1 fruit fly cellular context compared by ENCODE assay signal in the genomic region with DNA sequence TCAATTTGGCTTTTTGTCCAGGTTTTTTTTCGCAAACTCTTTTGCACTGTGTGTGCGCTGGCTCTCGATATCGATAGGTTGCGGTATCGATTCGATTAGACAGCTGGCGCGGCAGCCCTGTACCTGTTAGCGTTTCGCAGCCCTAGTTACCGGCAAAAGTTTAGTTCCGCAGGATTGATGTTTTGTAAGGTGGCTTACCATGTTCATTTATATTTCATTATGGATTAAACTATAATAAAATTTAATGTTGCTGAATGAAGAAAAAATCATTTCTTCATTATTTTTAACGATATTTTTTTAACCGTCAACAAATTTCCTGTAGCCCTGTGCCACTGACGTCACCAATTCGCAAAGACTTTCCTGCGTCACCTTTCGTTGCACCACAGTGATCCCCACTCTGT.
A peak's percentile ranks its signal among the peaks of the same experiment; 100 is the strongest.
TF ChIP-seq lines count a peak whose summit lies in the region.

A gene (minus strand): TSS at position 84 of the 401 bp plus-strand sequence.

TF ChIP-seq in whole organism, embryonic, 481 proteins besides CTCF, POLR2A, EP300 and RAD21 (continued from another document and continues in another):
- peak; percentile 52; the same call in 2 of the 3 replicates for TF ChIP-seq vnd (GFP tag; IDR thresholded peaks at IDR 0.05; lab: Robert Waterston, UW; ENCODE audit: partially characterized antibody)
- no peak for TF ChIP-seq cg (GFP tag; optimal IDR thresholded peaks at IDR 0.05; lab: Kevin White, UChicago)
- TF ChIP-seq gce (GFP tag; IDR thresholded peaks at IDR 0.05; lab: Robert Waterston, UW): peak; percentile 97
- peak; percentile 99 for TF ChIP-seq dysf (GFP tag; IDR thresholded peaks at IDR 0.05; lab: Robert Waterston, UW)
- peak; percentile 88 for TF ChIP-seq Nf-YC (tag; optimal IDR thresholded peaks at IDR 0.05; lab: Kevin White, UChicago)
- TF ChIP-seq Six4 (GFP tag; optimal IDR thresholded peaks at IDR 0.05; lab: Kevin White, UChicago): peak; percentile 98
- no peak for TF ChIP-seq D (optimal IDR thresholded peaks at IDR 0.05; lab: Kevin White, UChicago)
- TF ChIP-seq D (GFP tag; optimal IDR thresholded peaks at IDR 0.05; lab: Kevin White, UChicago): peak; percentile 99
- peak; percentile 99 for TF ChIP-seq CG8765 (GFP tag; IDR thresholded peaks at IDR 0.05; lab: Robert Waterston, UW)
- TF ChIP-seq CG5180 (GFP tag; optimal IDR thresholded peaks at IDR 0.05; lab: Kevin White, UChicago): peak; percentile 89
- TF ChIP-seq bcd (GFP tag; optimal IDR thresholded peaks at IDR 0.05; lab: Kevin White, UChicago): peak; percentile 99
- TF ChIP-seq peb (GFP tag; IDR thresholded peaks at IDR 0.05; lab: Robert Waterston, UW): peak; percentile 98
- peak; percentile 98 for TF ChIP-seq chm (GFP tag; IDR thresholded peaks at IDR 0.05; lab: Robert Waterston, UW)
- peak; percentile 92 for TF ChIP-seq disco-r (GFP tag; optimal IDR thresholded peaks at IDR 0.05; lab: Kevin White, UChicago)
- peak; percentile 99 for TF ChIP-seq CG10979 (tag; optimal IDR thresholded peaks at IDR 0.05; lab: Kevin White, UChicago)
- peak; percentile 98 for TF ChIP-seq CG13424 (tag; optimal IDR thresholded peaks at IDR 0.05; lab: Kevin White, UChicago)
- peak; percentile 96 for TF ChIP-seq sqz (GFP tag; optimal IDR thresholded peaks at IDR 0.05; lab: Kevin White, UChicago)
- peak; percentile 99 for TF ChIP-seq fd96Cb (tag; optimal IDR thresholded peaks at IDR 0.05; lab: Kevin White, UChicago)
- TF ChIP-seq wdn (GFP tag; IDR thresholded peaks at IDR 0.05; lab: Robert Waterston, UW): peak; percentile 99
- TF ChIP-seq salm (tag; optimal IDR thresholded peaks at IDR 0.05; lab: Kevin White, UChicago): peak; percentile 93
- TF ChIP-seq kay (GFP tag; optimal IDR thresholded peaks at IDR 0.05; lab: Kevin White, UChicago): peak; percentile 98
- peak; percentile 99 for TF ChIP-seq CG11093 (GFP tag; IDR thresholded peaks at IDR 0.05; lab: Robert Waterston, UW)
- TF ChIP-seq ttk (GFP tag; IDR thresholded peaks at IDR 0.05; lab: Robert Waterston, UW): peak; percentile 98
- TF ChIP-seq nmo (GFP tag; optimal IDR thresholded peaks at IDR 0.05; lab: Kevin White, UChicago): peak; percentile 100
- peak; percentile 88 for TF ChIP-seq wek (GFP tag; optimal IDR thresholded peaks at IDR 0.05; lab: Kevin White, UChicago)
- TF ChIP-seq unpg (GFP tag; optimal IDR thresholded peaks at IDR 0.05; lab: Kevin White, UChicago): peak; percentile 99
- TF ChIP-seq Lim3 (GFP tag; IDR thresholded peaks at IDR 0.05; lab: Robert Waterston, UW): peak; percentile 96
- no peak for TF ChIP-seq sd (tag; optimal IDR thresholded peaks at IDR 0.05; lab: Kevin White, UChicago)
- peak; percentile 94 for TF ChIP-seq CG7987 (GFP tag; optimal IDR thresholded peaks at IDR 0.05; lab: Kevin White, UChicago)
- peak; percentile 98 for TF ChIP-seq CG7271 (tag; optimal IDR thresholded peaks at IDR 0.05; lab: Kevin White, UChicago)
- TF ChIP-seq CG9932 (GFP tag; IDR thresholded peaks at IDR 0.05; lab: Robert Waterston, UW): peak; percentile 99
- TF ChIP-seq CG31224 (GFP tag; IDR thresholded peaks at IDR 0.05; lab: Robert Waterston, UW): peak; percentile 97
- TF ChIP-seq CG34376 (GFP tag; optimal IDR thresholded peaks at IDR 0.05; lab: Kevin White, UChicago): peak; percentile 98
- TF ChIP-seq row (GFP tag; IDR thresholded peaks at IDR 0.05; lab: Robert Waterston, UW): peak; percentile 99
- TF ChIP-seq Mrtf (GFP tag; IDR thresholded peaks at IDR 0.05; lab: Robert Waterston, UW): peak; percentile 99
- TF ChIP-seq wor (GFP tag; IDR thresholded peaks at IDR 0.05; lab: Robert Waterston, UW): peak; percentile 98
- peak; percentile 74 for TF ChIP-seq HLH4C (GFP tag; IDR thresholded peaks at IDR 0.05; lab: Robert Waterston, UW; ENCODE audit: partially characterized antibody)
- peak; percentile 99 for TF ChIP-seq CG10209 (GFP tag; optimal IDR thresholded peaks at IDR 0.05; lab: Kevin White, UChicago)
- TF ChIP-seq CG34224 (GFP tag; IDR thresholded peaks at IDR 0.05; lab: Robert Waterston, UW; ENCODE audit: partially characterized antibody): peak; percentile 65
- peak; percentile 92 for TF ChIP-seq CG10274 (GFP tag; optimal IDR thresholded peaks at IDR 0.05; lab: Kevin White, UChicago)
- peak; percentile 99 for TF ChIP-seq CG14441 (GFP tag; IDR thresholded peaks at IDR 0.05; lab: Robert Waterston, UW)
- peak; percentile 98 for TF ChIP-seq YL-1 (GFP tag; optimal IDR thresholded peaks at IDR 0.05; lab: Kevin White, UChicago)
- peak in 1 of 3 experiments; percentile 93 for TF ChIP-seq Stat92E (GFP tag; optimal IDR thresholded peaks at IDR 0.05; lab: Kevin White, UChicago)
- peak; percentile 98 for TF ChIP-seq gt (GFP tag; IDR thresholded peaks at IDR 0.05; lab: Robert Waterston, UW)
- TF ChIP-seq kni (GFP tag; optimal IDR thresholded peaks at IDR 0.05; lab: Kevin White, UChicago): no peak
- TF ChIP-seq zen (tag; optimal IDR thresholded peaks at IDR 0.05; lab: Kevin White, UChicago): peak; percentile 99
- peak; percentile 98 for TF ChIP-seq sim (GFP tag; IDR thresholded peaks at IDR 0.05; lab: Robert Waterston, UW)
- TF ChIP-seq CG6175 (GFP tag; IDR thresholded peaks at IDR 0.05; lab: Robert Waterston, UW): peak; percentile 97
- TF ChIP-seq Eip74EF (GFP tag; optimal IDR thresholded peaks at IDR 0.05; lab: Kevin White, UChicago): peak in 1 of 2 experiments; percentile 95
- TF ChIP-seq Med (GFP tag; lab: Kevin White, UChicago): peak; percentile 100
- TF ChIP-seq trh (GFP tag; optimal IDR thresholded peaks at IDR 0.05; lab: Kevin White, UChicago): peak; percentile 98
- no peak for TF ChIP-seq tna (GFP tag; IDR thresholded peaks at IDR 0.05; lab: Robert Waterston, UW; ENCODE audit: partially characterized antibody)
- peak; percentile 98 for TF ChIP-seq CG17359 (tag; optimal IDR thresholded peaks at IDR 0.05; lab: Kevin White, UChicago)
- no peak for TF ChIP-seq nau (GFP tag; optimal IDR thresholded peaks at IDR 0.05; lab: Kevin White, UChicago)
- TF ChIP-seq ac (GFP tag; optimal IDR thresholded peaks at IDR 0.05; lab: Kevin White, UChicago): peak; percentile 94
- peak; percentile 97 for TF ChIP-seq CG16863 (GFP tag; optimal IDR thresholded peaks at IDR 0.05; lab: Kevin White, UChicago)
- TF ChIP-seq br (optimal IDR thresholded peaks at IDR 0.05; lab: Kevin White, UChicago): no peak
- no peak for TF ChIP-seq fru (optimal IDR thresholded peaks at IDR 0.05; lab: Kevin White, UChicago)
- TF ChIP-seq Dip2 (GFP tag; IDR thresholded peaks at IDR 0.05; lab: Robert Waterston, UW): peak; percentile 76
- peak; percentile 97 for TF ChIP-seq tap (tag; optimal IDR thresholded peaks at IDR 0.05; lab: Kevin White, UChicago)
- peak; percentile 98 for TF ChIP-seq dan (GFP tag; IDR thresholded peaks at IDR 0.05; lab: Robert Waterston, UW)
- peak; percentile 97 for TF ChIP-seq tup (GFP tag; optimal IDR thresholded peaks at IDR 0.05; lab: Kevin White, UChicago)
- TF ChIP-seq Sin3A (optimal IDR thresholded peaks at IDR 0.05; lab: Kevin White, UChicago): peak; percentile 96
- peak; percentile 83 for TF ChIP-seq CG3995 (GFP tag; optimal IDR thresholded peaks at IDR 0.05; lab: Kevin White, UChicago)
- peak; percentile 97 for TF ChIP-seq toy (GFP tag; IDR thresholded peaks at IDR 0.05; lab: Robert Waterston, UW)
- TF ChIP-seq zfh1 (GFP tag; IDR thresholded peaks at IDR 0.05; lab: Robert Waterston, UW): peak; percentile 99
- peak; percentile 98 for TF ChIP-seq zfh2 (GFP tag; optimal IDR thresholded peaks at IDR 0.05; lab: Kevin White, UChicago)
- TF ChIP-seq CG30403 (GFP tag; optimal IDR thresholded peaks at IDR 0.05; lab: Kevin White, UChicago): peak; percentile 99
- peak; percentile 68; the same call in 2 of the 3 replicates for TF ChIP-seq hb (GFP tag; IDR thresholded peaks at IDR 0.05; lab: Robert Waterston, UW; ENCODE audit: partially characterized antibody)
- peak; percentile 97 for TF ChIP-seq Dek (tag; optimal IDR thresholded peaks at IDR 0.05; lab: Kevin White, UChicago)
- TF ChIP-seq unc-4 (GFP tag; IDR thresholded peaks at IDR 0.05; lab: Robert Waterston, UW; ENCODE audit: partially characterized antibody): peak; percentile 69
- peak; percentile 99 for TF ChIP-seq az2 (GFP tag; optimal IDR thresholded peaks at IDR 0.05; lab: Kevin White, UChicago)
- TF ChIP-seq Usf (GFP tag; optimal IDR thresholded peaks at IDR 0.05; lab: Kevin White, UChicago): peak; percentile 98
- TF ChIP-seq ATbp (GFP tag; optimal IDR thresholded peaks at IDR 0.05; lab: Kevin White, UChicago): peak; percentile 96
- TF ChIP-seq sob (GFP tag; IDR thresholded peaks at IDR 0.05; lab: Robert Waterston, UW): peak; percentile 99
- TF ChIP-seq Kr (GFP tag; optimal IDR thresholded peaks at IDR 0.05; lab: Kevin White, UChicago): peak; percentile 63
- peak; percentile 99 for TF ChIP-seq CG7839 (tag; optimal IDR thresholded peaks at IDR 0.05; lab: Kevin White, UChicago)
- peak; percentile 99 for TF ChIP-seq stc (GFP tag; IDR thresholded peaks at IDR 0.05; lab: Robert Waterston, UW)
- TF ChIP-seq CG12769 (tag; optimal IDR thresholded peaks at IDR 0.05; lab: Kevin White, UChicago): peak; percentile 99
- TF ChIP-seq Adf1 (GFP tag; IDR thresholded peaks at IDR 0.05; lab: Robert Waterston, UW): peak; percentile 86
- peak; percentile 95 for TF ChIP-seq gcm2 (GFP tag; optimal IDR thresholded peaks at IDR 0.05; lab: Kevin White, UChicago)
- TF ChIP-seq NfI (GFP tag; optimal IDR thresholded peaks at IDR 0.05; lab: Kevin White, UChicago): peak; percentile 98
- TF ChIP-seq BtbVII (GFP tag; optimal IDR thresholded peaks at IDR 0.05; lab: Kevin White, UChicago): peak; percentile 97
- TF ChIP-seq CG12071 (GFP tag; optimal IDR thresholded peaks at IDR 0.05; lab: Kevin White, UChicago): peak; percentile 96
- TF ChIP-seq Hr39 (optimal IDR thresholded peaks at IDR 0.05; lab: Kevin White, UChicago): no peak
- TF ChIP-seq grau (tag; optimal IDR thresholded peaks at IDR 0.05; lab: Kevin White, UChicago): peak; percentile 97
- TF ChIP-seq CG7928 (GFP tag; optimal IDR thresholded peaks at IDR 0.05; lab: Kevin White, UChicago): peak; percentile 100
- TF ChIP-seq CG10462 (GFP tag; optimal IDR thresholded peaks at IDR 0.05; lab: Kevin White, UChicago): peak; percentile 98
- peak; percentile 96 for TF ChIP-seq dimm (GFP tag; IDR thresholded peaks at IDR 0.05; lab: Robert Waterston, UW)
- peak; percentile 95 for TF ChIP-seq da (GFP tag; optimal IDR thresholded peaks at IDR 0.05; lab: Kevin White, UChicago)
- peak; percentile 97 for TF ChIP-seq CG6854 (GFP tag; optimal IDR thresholded peaks at IDR 0.05; lab: Kevin White, UChicago)
- TF ChIP-seq Neu2 (GFP tag; optimal IDR thresholded peaks at IDR 0.05; lab: Kevin White, UChicago; ENCODE audit: borderline replicate concordance): peak; percentile 89
- peak; percentile 98 for TF ChIP-seq Mad (GFP tag; optimal IDR thresholded peaks at IDR 0.05; lab: Kevin White, UChicago)
- TF ChIP-seq amos (GFP tag; IDR thresholded peaks at IDR 0.05; lab: Robert Waterston, UW; ENCODE audit: partially characterized antibody): peak; percentile 66
- TF ChIP-seq tll (GFP tag; optimal IDR thresholded peaks at IDR 0.05; lab: Kevin White, UChicago): peak; percentile 75 to 82
- peak; percentile 97 for TF ChIP-seq CG31388 (GFP tag; optimal IDR thresholded peaks at IDR 0.05; lab: Kevin White, UChicago)
- peak; percentile 99 for TF ChIP-seq tgo (GFP tag; IDR thresholded peaks at IDR 0.05; lab: Robert Waterston, UW)
- peak; percentile 99 for TF ChIP-seq CG2120 (GFP tag; optimal IDR thresholded peaks at IDR 0.05; lab: Kevin White, UChicago)
- TF ChIP-seq oc (tag; optimal IDR thresholded peaks at IDR 0.05; lab: Kevin White, UChicago): peak; percentile 97
- peak; percentile 97 for TF ChIP-seq CG33213 (GFP tag; optimal IDR thresholded peaks at IDR 0.05; lab: Kevin White, UChicago)
- TF ChIP-seq CG13894 (tag; optimal IDR thresholded peaks at IDR 0.05; lab: Kevin White, UChicago): peak; percentile 97
- TF ChIP-seq CG32772 (GFP tag; IDR thresholded peaks at IDR 0.05; lab: Robert Waterston, UW): peak; percentile 99
- TF ChIP-seq Elba2 (GFP tag; optimal IDR thresholded peaks at IDR 0.05; lab: Kevin White, UChicago): peak; percentile 98
- peak; percentile 97 for TF ChIP-seq CG15601 (tag; optimal IDR thresholded peaks at IDR 0.05; lab: Kevin White, UChicago)
- peak; percentile 99 for TF ChIP-seq Fer3 (tag; optimal IDR thresholded peaks at IDR 0.05; lab: Kevin White, UChicago)
- TF ChIP-seq lbe (GFP tag; optimal IDR thresholded peaks at IDR 0.05; lab: Kevin White, UChicago): peak; percentile 96
- peak; percentile 93 for TF ChIP-seq Bdp1 (GFP tag; optimal IDR thresholded peaks at IDR 0.05; lab: Kevin White, UChicago)
- TF ChIP-seq CG8089 (GFP tag; optimal IDR thresholded peaks at IDR 0.05; lab: Kevin White, UChicago): peak; percentile 97
- peak; percentile 98 for TF ChIP-seq Oli (tag; optimal IDR thresholded peaks at IDR 0.05; lab: Kevin White, UChicago)
- peak; percentile 99 for TF ChIP-seq CG11456 (GFP tag; IDR thresholded peaks at IDR 0.05; lab: Robert Waterston, UW)
- TF ChIP-seq emc (GFP tag; optimal IDR thresholded peaks at IDR 0.05; lab: Kevin White, UChicago): peak; percentile 93
- TF ChIP-seq CG43689 (GFP tag; IDR thresholded peaks at IDR 0.05; lab: Robert Waterston, UW): peak; percentile 97
- TF ChIP-seq Chrac-16 (GFP tag; optimal IDR thresholded peaks at IDR 0.05; lab: Kevin White, UChicago): peak; percentile 99
- peak; percentile 64; the same call in 1 of the 3 replicates for TF ChIP-seq mld (GFP tag; IDR thresholded peaks at IDR 0.05; lab: Robert Waterston, UW; ENCODE audit: partially characterized antibody)
- peak; percentile 99 for TF ChIP-seq CG15696 (tag; optimal IDR thresholded peaks at IDR 0.05; lab: Kevin White, UChicago)
- TF ChIP-seq Trl (optimal IDR thresholded peaks at IDR 0.05; lab: Kevin White, UChicago): no peak
- TF ChIP-seq Trl (GFP tag; optimal IDR thresholded peaks at IDR 0.05; lab: Kevin White, UChicago): peak; percentile 97
- TF ChIP-seq CG11085 (GFP tag; IDR thresholded peaks at IDR 0.05; lab: Robert Waterston, UW): peak; percentile 99
- TF ChIP-seq pho (GFP tag; optimal IDR thresholded peaks at IDR 0.05; lab: Kevin White, UChicago): peak; percentile 98
- peak; percentile 97 for TF ChIP-seq CG17186 (GFP tag; optimal IDR thresholded peaks at IDR 0.05; lab: Kevin White, UChicago)
- TF ChIP-seq Ets65A (GFP tag; lab: Kevin White, UChicago): peak; percentile 100
- TF ChIP-seq chif (GFP tag; optimal IDR thresholded peaks at IDR 0.05; lab: Kevin White, UChicago): peak; percentile 98 to 99
- peak; percentile 99 for TF ChIP-seq ase (GFP tag; IDR thresholded peaks at IDR 0.05; lab: Robert Waterston, UW)
- peak; percentile 99 for TF ChIP-seq sisA (GFP tag; IDR thresholded peaks at IDR 0.05; lab: Robert Waterston, UW)
- peak; percentile 97 for TF ChIP-seq CG9609 (GFP tag; optimal IDR thresholded peaks at IDR 0.05; lab: Kevin White, UChicago)
